Fruit fly (Drosophila melanogaster) whole organism, embryonic: ENCODE measurements around the gene alphaTub84D.
A peak's percentile ranks its signal among the peaks of the same experiment; 100 is the strongest.

Experiments used
- Ada2b ChIP-seq: fragments of 200-800 bp; sonication (Bioruptor generic); IDR thresholded peaks from 2 replicates; pipeline ENCODE4 v1.3.6; 2022; ENCODE audit warnings: missing biosample characterization, missing genetic modification characterization
- Atf6 ChIP-seq: fragments of 200-800 bp; sonication (Bioruptor generic); IDR thresholded peaks from 2 replicates; pipeline ENCODE4 v1.3.6; 2022; ENCODE audit warnings: missing biosample characterization, missing genetic modification characterization
- Bgb ChIP-seq: fragments of 200-800 bp; sonication (Bioruptor generic); IDR thresholded peaks from 2 replicates; pipeline ENCODE4 v1.3.6; 2022; ENCODE audit warnings: missing biosample characterization, missing genetic modification characterization; ENCODE audit not compliant: partially characterized antibody
- CG10565 ChIP-seq: fragments of 200-800 bp; sonication (Bioruptor generic); optimal IDR thresholded peaks from 3 replicates; lab custom pipeline; 2016; ENCODE audit warnings: missing biosample characterization, mild to moderate bottlenecking, missing genetic modification characterization
- CG11247 ChIP-seq: fragments of 200-800 bp; sonication (Bioruptor generic); IDR thresholded peaks from 2 replicates; pipeline ENCODE4 v1.3.6; 2022; ENCODE audit warnings: missing biosample characterization, missing genetic modification characterization
- CG12236 ChIP-seq: fragments of 200-800 bp; sonication (Bioruptor generic); optimal IDR thresholded peaks from 2 replicates; lab custom pipeline; 2016; ENCODE audit warnings: missing biosample characterization, missing genetic modification characterization
- CG13775 ChIP-seq: fragments of 200-800 bp; sonication (Bioruptor generic); optimal IDR thresholded peaks from 3 replicates; lab custom pipeline; 2017; ENCODE audit warnings: missing biosample characterization, mild to moderate bottlenecking, missing genetic modification characterization
- CG16815 ChIP-seq: fragments of 200-800 bp; sonication (Bioruptor generic); optimal IDR thresholded peaks from 3 replicates; lab custom pipeline; 2017; ENCODE audit warnings: missing biosample characterization, mild to moderate bottlenecking, missing genetic modification characterization
- CG17186 ChIP-seq: fragments of 200-800 bp; sonication (Bioruptor generic); optimal IDR thresholded peaks from 3 replicates; lab custom pipeline; 2017; ENCODE audit warnings: missing biosample characterization, missing genetic modification reagents, missing genetic modification characterization
- CG17361 ChIP-seq: fragments of 200-800 bp; sonication (Bioruptor generic); IDR thresholded peaks from 3 replicates; pipeline ENCODE4 v1.3.6; 2022; ENCODE audit warnings: missing biosample characterization, missing genetic modification characterization
- CG18599 ChIP-seq: fragments of 200-800 bp; sonication (Bioruptor generic); optimal IDR thresholded peaks from 3 replicates; lab custom pipeline; 2017; ENCODE audit warnings: missing biosample characterization, missing genetic modification characterization, mild to moderate bottlenecking, moderate library complexity, missing genetic modification reagents
- CG31388 ChIP-seq: fragments of 200-800 bp; sonication (Bioruptor generic); optimal IDR thresholded peaks from 2 replicates; lab custom pipeline; 2016; ENCODE audit warnings: missing biosample characterization, missing genetic modification characterization
- CG3726 ChIP-seq: fragments of 200-800 bp; sonication (Bioruptor generic); IDR thresholded peaks from 3 replicates; pipeline ENCODE4, ENCODE4 v1.3.6; 2022; ENCODE audit warnings: missing biosample characterization, missing genetic modification characterization
- CG3847 ChIP-seq: fragments of 200-800 bp; sonication (Bioruptor generic); IDR thresholded peaks from 2 replicates; pipeline ENCODE4 v1.3.6; 2022; ENCODE audit warnings: missing biosample characterization, missing genetic modification characterization
- CG4328 ChIP-seq: fragments of 200-800 bp; sonication (Bioruptor generic); optimal IDR thresholded peaks from 3 replicates; lab custom pipeline; 2017; ENCODE audit warnings: missing biosample characterization, missing genetic modification reagents, missing genetic modification characterization
- CG6272 ChIP-seq: fragments of 200-800 bp; sonication (Bioruptor generic); IDR thresholded peaks from 2 replicates; pipeline ENCODE4 v1.3.6; 2022; ENCODE audit warnings: missing biosample characterization, missing genetic modification characterization
- CG9215 ChIP-seq: fragments of 200-800 bp; sonication (Bioruptor generic); IDR thresholded peaks from 2 replicates; pipeline ENCODE4 v1.3.6; 2022; ENCODE audit warnings: missing biosample characterization, missing genetic modification characterization
- CG9727 ChIP-seq: fragments of 200-800 bp; sonication (Bioruptor generic); optimal IDR thresholded peaks from 3 replicates; lab custom pipeline; 2017; ENCODE audit warnings: missing biosample characterization, mild to moderate bottlenecking, missing genetic modification characterization
- CoRest ChIP-seq: fragments of 200-800 bp; sonication (Bioruptor generic); optimal IDR thresholded peaks from 3 replicates; lab custom pipeline; 2018; ENCODE audit warnings: missing biosample characterization, mild to moderate bottlenecking, missing genetic modification characterization, moderate library complexity
- CrebB ChIP-seq: fragments of 200-800 bp; sonication (Bioruptor generic); optimal IDR thresholded peaks from 3 replicates; lab custom pipeline; 2018; ENCODE audit warnings: missing biosample characterization, mild to moderate bottlenecking, missing genetic modification characterization
- Dbx ChIP-seq: fragments of 200-800 bp; sonication (Bioruptor generic); IDR thresholded peaks from 3 replicates; pipeline ENCODE4 v1.3.6; 2022; ENCODE audit warnings: missing biosample characterization, missing genetic modification characterization
- Dref ChIP-seq: fragments of 200-800 bp; sonication (Bioruptor generic); IDR thresholded peaks from 2 replicates; pipeline ENCODE4 v1.3.6; 2022; ENCODE audit warnings: missing biosample characterization, missing genetic modification characterization
- Elba2 ChIP-seq: fragments of 200-800 bp; sonication (Bioruptor generic); optimal IDR thresholded peaks from 3 replicates; lab custom pipeline; 2016; ENCODE audit warnings: missing biosample characterization, missing genetic modification characterization
- Hand ChIP-seq: fragments of 200-800 bp; sonication (Bioruptor generic); optimal IDR thresholded peaks from 2 replicates; lab custom pipeline; 2017; ENCODE audit warnings: mild to moderate bottlenecking, missing biosample characterization, missing genetic modification reagents, missing genetic modification characterization
- HmgZ ChIP-seq: fragments of 200-800 bp; sonication (Bioruptor generic); optimal IDR thresholded peaks from 2 replicates; lab custom pipeline; 2018; ENCODE audit warnings: missing biosample characterization, mild to moderate bottlenecking, missing genetic modification characterization
- Hsf ChIP-seq: fragments of 200-800 bp; sonication (Bioruptor generic); optimal IDR thresholded peaks from 3 replicates; lab custom pipeline; 2016; ENCODE audit warnings: missing biosample characterization, missing genetic modification characterization
- NFAT ChIP-seq: fragments of 200-800 bp; sonication (Bioruptor generic); IDR thresholded peaks from 2 replicates; pipeline ENCODE4 v1.3.6; 2022; ENCODE audit warnings: missing biosample characterization, missing genetic modification characterization
- Nf-YA ChIP-seq: fragments of 200-800 bp; sonication (Bioruptor generic); IDR thresholded peaks from 2 replicates; pipeline ENCODE4 v1.3.6; 2022; ENCODE audit warnings: missing biosample characterization, missing genetic modification characterization
- Oli ChIP-seq: fragments of 200-800 bp; sonication (Bioruptor generic); optimal IDR thresholded peaks from 2 replicates; lab custom pipeline; 2018; ENCODE audit warnings: missing biosample characterization, mild to moderate bottlenecking, missing genetic modification characterization, moderate library complexity
- Pdp1 ChIP-seq, 2 experiments: fragments of 200-800 bp; sonication (Bioruptor generic); optimal IDR thresholded peaks; 3 replicates each; lab custom pipeline; 2016; ENCODE audit warnings: missing biosample characterization in 2 of 2, missing genetic modification characterization in 2 of 2, mild to moderate bottlenecking in 1 of 2, moderate library complexity in 1 of 2
- Six4 ChIP-seq: fragments of 200-800 bp; sonication (Bioruptor generic); optimal IDR thresholded peaks from 2 replicates; lab custom pipeline; 2016; ENCODE audit warnings: missing biosample characterization, missing genetic modification characterization
- Sry-δ ChIP-seq: fragments of 200-800 bp; sonication (Bioruptor generic); optimal IDR thresholded peaks from 2 replicates; lab custom pipeline; 2016; ENCODE audit warnings: missing biosample characterization, missing genetic modification characterization
- Ssrp ChIP-seq: fragments of 200-800 bp; sonication (Bioruptor generic); optimal IDR thresholded peaks from 2 replicates; lab custom pipeline; 2018; ENCODE audit warnings: missing biosample characterization, mild to moderate bottlenecking, missing genetic modification characterization, moderate library complexity
- Vsx1 ChIP-seq: fragments of 200-800 bp; sonication (Bioruptor generic); optimal IDR thresholded peaks from 2 replicates; lab custom pipeline; 2017; ENCODE audit warnings: missing biosample characterization, mild to moderate bottlenecking, missing genetic modification characterization, missing genetic modification reagents
- Xbp1 ChIP-seq: fragments of 200-800 bp; sonication (Bioruptor generic); optimal IDR thresholded peaks from 3 replicates; lab custom pipeline; 2016; ENCODE audit warnings: missing biosample characterization, mild to moderate bottlenecking, missing genetic modification characterization
- ash1 ChIP-seq: fragments of 200-800 bp; sonication (Bioruptor generic); optimal IDR thresholded peaks from 2 replicates; lab custom pipeline; 2018; ENCODE audit warnings: missing biosample characterization, mild to moderate bottlenecking, missing genetic modification characterization
- ato ChIP-seq: fragments of 200-800 bp; sonication (Bioruptor generic); IDR thresholded peaks from 2 replicates; pipeline ENCODE4 v1.3.6; 2022; ENCODE audit warnings: missing biosample characterization, missing genetic modification characterization; ENCODE audit not compliant: partially characterized antibody
- bigmax ChIP-seq: fragments of 200-800 bp; sonication (Bioruptor generic); optimal IDR thresholded peaks from 2 replicates; lab custom pipeline; 2018; ENCODE audit warnings: missing biosample characterization, mild to moderate bottlenecking, missing genetic modification characterization
- cad ChIP-seq: fragments of >200 bp; optimal IDR thresholded peaks from 2 replicates; lab custom pipeline; 2017; ENCODE audit warnings: missing biosample characterization, missing genetic modification characterization
- dysf ChIP-seq: fragments of 200-800 bp; sonication (Bioruptor generic); IDR thresholded peaks from 3 replicates; pipeline ENCODE4 v1.3.6; 2022; ENCODE audit warnings: missing biosample characterization, missing genetic modification characterization
- esg ChIP-seq: fragments of 200-800 bp; sonication (Bioruptor generic); conservative IDR thresholded peaks from 2 replicates; pipeline ENCODE4 v1.3.6; 2022; ENCODE audit warnings: missing biosample characterization, missing genetic modification characterization
- eve ChIP-seq, 2 experiments: fragments of >200 bp; optimal IDR thresholded peaks; 2 replicates each; lab custom pipeline; 2017; ENCODE audit warnings: missing biosample characterization in 2 of 2, missing genetic modification characterization in 2 of 2
- nmo ChIP-seq: fragments of 200-800 bp; sonication (Bioruptor generic); optimal IDR thresholded peaks from 2 replicates; lab custom pipeline; 2018; ENCODE audit warnings: missing biosample characterization, mild to moderate bottlenecking, missing genetic modification characterization, moderate library complexity
- pan ChIP-seq, 4 experiments: fragments of >200 bp in 3 of 4; fragments of 200-800 bp in 1 of 4; sonication (Bioruptor generic) in 1 of 4; optimal IDR thresholded peaks in 3 of 4; IDR thresholded peaks in 1 of 4; 2 replicates each; pipeline versions ENCODE4 v1.3.6 to Lab custom; 2017 to 2022; ENCODE audit warnings: missing biosample characterization in 2 of 4, missing genetic modification characterization in 2 of 4, mixed read lengths in 1 of 4
- phol ChIP-seq: fragments of 200-800 bp; sonication (Bioruptor generic); optimal IDR thresholded peaks from 3 replicates; lab custom pipeline; 2018; ENCODE audit warnings: missing biosample characterization, mild to moderate bottlenecking, missing genetic modification characterization, moderate library complexity
- sim ChIP-seq: fragments of 200-800 bp; sonication (Bioruptor generic); IDR thresholded peaks from 2 replicates; pipeline ENCODE4 v1.3.6; 2022; ENCODE audit warnings: missing biosample characterization, missing genetic modification characterization
- trh ChIP-seq: fragments of 200-800 bp; sonication (Bioruptor generic); optimal IDR thresholded peaks from 2 replicates; lab custom pipeline; 2016; ENCODE audit warnings: missing biosample characterization, missing genetic modification characterization
- tx ChIP-seq: fragments of 200-800 bp; sonication (Bioruptor generic); optimal IDR thresholded peaks from 2 replicates; lab custom pipeline; 2016; ENCODE audit warnings: missing biosample characterization, missing genetic modification characterization
- unpg ChIP-seq: fragments of 200-800 bp; sonication (Bioruptor generic); optimal IDR thresholded peaks from 3 replicates; lab custom pipeline; 2018; ENCODE audit warnings: missing biosample characterization, mild to moderate bottlenecking, missing genetic modification characterization, moderate library complexity
- zen2 ChIP-seq: fragments of 200-800 bp; sonication (Bioruptor generic); IDR thresholded peaks from 3 replicates; pipeline ENCODE4 v1.3.6; 2022; ENCODE audit warnings: missing biosample characterization, missing genetic modification characterization; ENCODE audit not compliant: partially characterized antibody

The alphaTub84D gene

DNA sequence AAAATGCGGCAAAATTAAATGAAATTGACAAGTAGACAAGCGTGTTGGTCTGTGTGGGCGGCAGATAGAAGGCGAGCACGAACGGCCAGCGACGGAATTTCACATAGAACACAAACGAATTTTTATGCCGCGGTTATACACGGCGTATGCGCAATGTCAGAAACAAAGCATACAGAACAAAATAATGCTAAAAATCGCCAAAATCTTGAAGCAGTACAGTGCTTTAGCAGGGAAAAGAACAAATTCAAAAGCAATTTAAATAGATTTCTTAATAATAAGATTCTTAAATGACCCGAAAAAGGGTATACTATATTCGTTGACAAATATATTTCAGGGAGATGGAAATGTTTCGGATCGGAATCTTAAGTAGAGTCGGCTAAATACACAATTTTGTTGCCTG lies 30.0 kb upstream of the alphaTub84D start (continued):
- peak in 1 of 2 experiments; percentile 9 for TF ChIP-seq Pdp1 (GFP tag; optimal IDR thresholded peaks at IDR 0.05; lab: Kevin White, UChicago)
- no peak for TF ChIP-seq phol
- peak; percentile 24 for TF ChIP-seq CG18599 (GFP tag; lab: Kevin White, UChicago)
- peak; percentile 17; the same call in 1 of the 2 replicates for TF ChIP-seq CG11247 (GFP tag; lab: Robert Waterston, UW)
- TF ChIP-seq CG4328 (GFP tag; lab: Kevin White, UChicago), result no peak
- TF ChIP-seq CrebB (tag; lab: Kevin White, UChicago), result no peak
- peak; percentile 62 for TF ChIP-seq Atf6 (GFP tag; lab: Robert Waterston, UW)
- TF ChIP-seq CG12236, result no peak
- no peak for TF ChIP-seq Six4
- peak; percentile 22; the same call in 1 of the 3 replicates for TF ChIP-seq Dbx (GFP tag; lab: Robert Waterston, UW)
- no peak for TF ChIP-seq Vsx1
- peak; percentile 31 for TF ChIP-seq Xbp1 (GFP tag; lab: Kevin White, UChicago)
- peak; percentile 15 for TF ChIP-seq tx (GFP tag; lab: Kevin White, UChicago)
- TF ChIP-seq Dref, result no peak
- TF ChIP-seq zen2 (GFP tag; lab: Robert Waterston, UW), result no peak
- TF ChIP-seq HmgZ (tag; lab: Kevin White, UChicago), result no peak
- no peak for TF ChIP-seq CG3726
- no peak for TF ChIP-seq CG17361
- TF ChIP-seq CG16815 (GFP tag; lab: Kevin White, UChicago), result no peak
- no peak for TF ChIP-seq cad (GFP tag; lab: Kevin White, UChicago)
- TF ChIP-seq ato (GFP tag; lab: Robert Waterston, UW), result no peak
- TF ChIP-seq eve (GFP tag; optimal IDR thresholded peaks at IDR 0.05; lab: Kevin White, UChicago), result peak in 1 of 2 experiments; percentile 21
- no peak for TF ChIP-seq Ssrp
- TF ChIP-seq pan (optimal IDR thresholded peaks at IDR 0.05; lab: Kevin White, UChicago), result no peak
- peak in 1 of 2 experiments; percentile 32 for TF ChIP-seq pan (GFP tag; optimal IDR thresholded peaks at IDR 0.05 in 1 of 2, IDR thresholded peaks at IDR 0.05 in 1 of 2)
- TF ChIP-seq esg (GFP tag; lab: Robert Waterston, UW), result 0 out of 2 replicates have a peak, but pooled peaks have one; percentile 20
- TF ChIP-seq Oli (tag; lab: Kevin White, UChicago), result peak; percentile 22
- TF ChIP-seq Sry-δ (GFP tag; lab: Kevin White, UChicago), result no peak
- TF ChIP-seq CG10565 (GFP tag; lab: Kevin White, UChicago), result no peak
- peak; percentile 16 for TF ChIP-seq nmo (GFP tag; lab: Kevin White, UChicago)
- TF ChIP-seq CG9215 (GFP tag; lab: Robert Waterston, UW), result no peak
- TF ChIP-seq trh (GFP tag; lab: Kevin White, UChicago), result no peak
- TF ChIP-seq CG6272, result 0 out of 2 replicates have a peak, but pooled peaks have one; percentile 12
- no peak for TF ChIP-seq Bgb (GFP tag; lab: Robert Waterston, UW)
- TF ChIP-seq Elba2 (GFP tag; lab: Kevin White, UChicago), result no peak
- no peak for TF ChIP-seq bigmax
- peak; percentile 10 for TF ChIP-seq CG9727
- TF ChIP-seq Hsf (GFP tag; lab: Kevin White, UChicago), result peak; percentile 13
- peak; percentile 30 for TF ChIP-seq CoRest (tag; lab: Kevin White, UChicago)
- TF ChIP-seq Hand (GFP tag; lab: Kevin White, UChicago), result no peak
- no peak for TF ChIP-seq CG13775 (GFP tag; lab: Kevin White, UChicago)
- peak; percentile 43; the same call in 1 of the 2 replicates for TF ChIP-seq Ada2b
- no peak for TF ChIP-seq NFAT
- TF ChIP-seq Nf-YA (GFP tag; lab: Robert Waterston, UW), result 0 out of 2 replicates have a peak, but pooled peaks have one; percentile 9
- peak; percentile 30; the same call in 1 of the 3 replicates for TF ChIP-seq dysf (GFP tag; lab: Robert Waterston, UW)
- no peak for TF ChIP-seq CG31388 (GFP tag; lab: Kevin White, UChicago)
- no peak for TF ChIP-seq ash1 (GFP tag; lab: Kevin White, UChicago)
- no peak for TF ChIP-seq unpg (GFP tag; lab: Kevin White, UChicago)
- no peak for TF ChIP-seq CG17186 (GFP tag; lab: Kevin White, UChicago)
- no peak for TF ChIP-seq sim (GFP tag; lab: Robert Waterston, UW)
- TF ChIP-seq CG3847 (GFP tag; lab: Robert Waterston, UW), result peak; percentile 44
